Fruit fly (Drosophila melanogaster) whole organism, wandering third instar larva: ENCODE measurements around the gene spoon.

Source experiments
- CG32264 ChIP-seq: fragments of 200-800 bp; sonication (Bioruptor generic); optimal IDR thresholded peaks from 2 replicates; lab custom pipeline; 2016; ENCODE audit warnings: missing biosample characterization, missing genetic modification characterization
- CG9705 ChIP-seq: fragments of 200-800 bp; sonication (Bioruptor generic); optimal IDR thresholded peaks from 2 replicates; lab custom pipeline; 2018; ENCODE audit warnings: missing biosample characterization, mild to moderate bottlenecking, missing genetic modification characterization
- Dif ChIP-seq: fragments of 200-275, 200-300 bp; sonication (Bioruptor generic); optimal IDR thresholded peaks from 2 replicates; lab custom pipeline; 2018; ENCODE audit warnings: missing biosample characterization, missing genetic modification characterization; ENCODE audit not compliant: partially characterized antibody
- GATAd ChIP-seq: sonication (Bioruptor generic); optimal IDR thresholded peaks from 2 replicates; lab custom pipeline; 2016; ENCODE audit warnings: missing biosample characterization, missing genetic modification characterization
- HLH106 ChIP-seq: fragments of 200-800 bp; optimal IDR thresholded peaks from 3 replicates; lab custom pipeline; 2019; ENCODE audit warnings: missing biosample characterization, mild to moderate bottlenecking, missing genetic modification characterization, moderate library complexity
- Hnf4 ChIP-seq: fragments of 200-800 bp; sonication (Bioruptor generic); optimal IDR thresholded peaks from 2 replicates; lab custom pipeline; 2016; ENCODE audit warnings: missing biosample characterization, mild to moderate bottlenecking, missing genetic modification characterization
- Hr78 ChIP-seq: fragments of >200 bp; optimal IDR thresholded peaks from 2 replicates; lab custom pipeline; 2017; ENCODE audit warnings: missing biosample characterization, missing genetic modification characterization
- Hr83 ChIP-seq: fragments of 200-300 bp; sonication (Bioruptor generic); optimal IDR thresholded peaks from 2 replicates; lab custom pipeline; 2016; ENCODE audit warnings: missing biosample characterization, mild to moderate bottlenecking, missing genetic modification characterization, moderate library complexity; ENCODE audit not compliant: poor library complexity, severe bottlenecking
- Jra ChIP-seq: sonication (Bioruptor generic); optimal IDR thresholded peaks from 2 replicates; lab custom pipeline; 2016; ENCODE audit warnings: missing biosample characterization, missing genetic modification characterization
- Mio ChIP-seq: sonication (Bioruptor generic); optimal IDR thresholded peaks from 2 replicates; lab custom pipeline; 2016; ENCODE audit warnings: missing biosample characterization, missing genetic modification characterization
- Myc ChIP-seq: fragments of >200 bp; optimal IDR thresholded peaks from 2 replicates; lab custom pipeline; 2017
- N ChIP-seq: fragments of >200 bp; optimal IDR thresholded peaks from 2 replicates; lab custom pipeline; 2018; ENCODE audit warnings: missing biosample characterization, missing external identifiers, missing genetic modification characterization
- Rel ChIP-seq, 2 experiments: fragments of 200-800 bp; sonication (Bioruptor generic) in 1 of 2; optimal IDR thresholded peaks; 2 replicates in 1 of 2; 3 replicates in 1 of 2; lab custom pipeline; 2016 to 2019; ENCODE audit warnings: mild to moderate bottlenecking in 2 of 2, missing biosample characterization in 2 of 2, missing genetic modification characterization in 2 of 2, moderate library complexity in 1 of 2
- br ChIP-seq: fragments of 200-800 bp; sonication (Bioruptor generic); optimal IDR thresholded peaks from 2 replicates; lab custom pipeline; 2016; ENCODE audit warnings: missing biosample characterization, missing genetic modification characterization
- brk ChIP-seq: fragments of 200-800 bp; sonication (Bioruptor generic); optimal IDR thresholded peaks from 2 replicates; lab custom pipeline; 2016; ENCODE audit warnings: missing biosample characterization, mild to moderate bottlenecking, missing genetic modification characterization
- dl ChIP-seq, 2 experiments: fragments of 175-275, 200-275 bp in 1 of 2; fragments of 200-275 bp in 1 of 2; sonication (Bioruptor generic); optimal IDR thresholded peaks; lab custom pipeline; 2018; ENCODE audit warnings: mild to moderate bottlenecking in 2 of 2, missing biosample characterization in 2 of 2, missing genetic modification characterization in 2 of 2, moderate library complexity in 2 of 2; ENCODE audit not compliant: partially characterized antibody in 2 of 2, insufficient read depth in 1 of 2
- dmrt93B ChIP-seq: fragments of 200-800 bp; sonication (Bioruptor generic); optimal IDR thresholded peaks from 2 replicates; lab custom pipeline; 2018; ENCODE audit warnings: missing biosample characterization, mild to moderate bottlenecking, missing genetic modification characterization
- dsf ChIP-seq: sonication (Bioruptor generic); optimal IDR thresholded peaks from 2 replicates; lab custom pipeline; 2016; ENCODE audit warnings: missing biosample characterization, missing genetic modification characterization, borderline replicate concordance
- ey ChIP-seq: fragments of 200-800 bp; sonication (Bioruptor generic); optimal IDR thresholded peaks from 2 replicates; lab custom pipeline; 2016; ENCODE audit warnings: missing biosample characterization, missing genetic modification characterization
- foxo ChIP-seq, 2 experiments: fragments of 200-800 bp; sonication (Bioruptor generic); optimal IDR thresholded peaks; 2 replicates in 1 of 2; 3 replicates in 1 of 2; lab custom pipeline; 2016 to 2017; ENCODE audit warnings: missing biosample characterization in 2 of 2, missing genetic modification characterization in 2 of 2
- h ChIP-seq: fragments of 200-800 bp; sonication (Bioruptor generic); optimal IDR thresholded peaks from 3 replicates; lab custom pipeline; 2016; ENCODE audit warnings: missing biosample characterization, mild to moderate bottlenecking, missing genetic modification characterization
- lola ChIP-seq: fragments of >200 bp; optimal IDR thresholded peaks from 2 replicates; lab custom pipeline; 2017; ENCODE audit warnings: missing biosample characterization, missing genetic modification characterization
- psq ChIP-seq: fragments of 200-800 bp; sonication (Bioruptor generic); optimal IDR thresholded peaks from 3 replicates; lab custom pipeline; 2017; ENCODE audit warnings: missing biosample characterization, mild to moderate bottlenecking, missing genetic modification characterization, moderate library complexity
- rgr ChIP-seq: fragments of 200-800 bp; sonication (Bioruptor generic); optimal IDR thresholded peaks from 3 replicates; lab custom pipeline; 2016; ENCODE audit warnings: missing biosample characterization, mild to moderate bottlenecking, missing genetic modification characterization
- sage ChIP-seq: fragments of 200-800 bp; sonication (Bioruptor generic); optimal IDR thresholded peaks from 2 replicates; lab custom pipeline; 2016; ENCODE audit warnings: missing biosample characterization, mild to moderate bottlenecking, missing genetic modification characterization
- sv ChIP-seq: fragments of 200-800 bp; sonication (Bioruptor generic); optimal IDR thresholded peaks from 3 replicates; lab custom pipeline; 2016; ENCODE audit warnings: missing biosample characterization, missing genetic modification characterization
- tai ChIP-seq: sonication (Bioruptor generic); optimal IDR thresholded peaks from 2 replicates; lab custom pipeline; 2016; ENCODE audit warnings: missing biosample characterization, missing genetic modification characterization
- usp ChIP-seq: fragments of >200 bp; optimal IDR thresholded peaks from 2 replicates; lab custom pipeline; 2017; ENCODE audit warnings: missing biosample characterization, missing genetic modification characterization

spoon gene

dm6 chrX:5419045-5419901 is 1.4 kb downstream of the spoon start (continued):
- no peak for TF ChIP-seq Rel (GFP tag; optimal IDR thresholded peaks at IDR 0.05; lab: Kevin White, UChicago)
- peak; percentile 88 for TF ChIP-seq Rel (tag; optimal IDR thresholded peaks at IDR 0.05; lab: Kevin White, UChicago)

- TF ChIP-seq CG9705 (no peak), Rel (GFP tag; optimal IDR thresholded peaks at IDR 0.05; lab: Kevin White, UChicago) (no peak), Rel (tag; optimal IDR thresholded peaks at IDR 0.05; lab: Kevin White, UChicago) (no peak), brk (GFP tag; lab: Kevin White, UChicago) (no peak), foxo (GFP tag; optimal IDR thresholded peaks at IDR 0.05; lab: Kevin White, UChicago) (no peak), dmrt93B (GFP tag; lab: Kevin White, UChicago) (no peak), Mio (GFP tag; lab: Kevin White, UChicago) (no peak), lola (GFP tag; lab: Kevin White, UChicago) (no peak), psq (GFP tag; lab: Kevin White, UChicago) (no peak), CG32264 (GFP tag; lab: Kevin White, UChicago) (no peak), Dif (GFP tag; lab: Kevin White, UChicago) (no peak), br (no peak)
- TF ChIP-seq, all 38 proteins: peak for 0
These were observed 2.1 kb downstream of the spoon start for dm6 chrX:5418555-5419044.

dm6 chrX:5417836-5418554 is 2.7 kb downstream of the spoon start:
- TF ChIP-seq psq (GFP tag; lab: Kevin White, UChicago): peak; percentile 40
- no peak for TF ChIP-seq rgr (GFP tag; lab: Kevin White, UChicago)
- no peak for TF ChIP-seq usp (GFP tag; lab: Kevin White, UChicago)
- TF ChIP-seq br: no peak
- TF ChIP-seq sv (GFP tag; lab: Kevin White, UChicago): no peak
- TF ChIP-seq tai: no peak
- peak; percentile 78 for TF ChIP-seq Dif (GFP tag; lab: Kevin White, UChicago)
- no peak for TF ChIP-seq sage (GFP tag; lab: Kevin White, UChicago)
- TF ChIP-seq Hr78 (GFP tag; lab: Kevin White, UChicago): no peak
- no peak for TF ChIP-seq Rel (GFP tag; optimal IDR thresholded peaks at IDR 0.05; lab: Kevin White, UChicago)
- peak; percentile 14 for TF ChIP-seq Rel (tag; optimal IDR thresholded peaks at IDR 0.05; lab: Kevin White, UChicago)
- TF ChIP-seq dl (GFP tag; optimal IDR thresholded peaks at IDR 0.05; lab: Kevin White, UChicago; ENCODE audit: insufficient read depth in 1 of 2, partially characterized antibody in 2 of 2): peak; percentile 10 to 49

dm6 chrX:5410749-5411148 is 9.9 kb downstream of the spoon start, which contains the start of gene NAAT1:
Gene NAAT1, minus strand, starts transcription at chrX:5410849.
- TF ChIP-seq Dif (GFP tag; lab: Kevin White, UChicago): no peak
- TF ChIP-seq psq (GFP tag; lab: Kevin White, UChicago): no peak
- TF ChIP-seq GATAd (GFP tag; lab: Kevin White, UChicago): no peak
- TF ChIP-seq sv (GFP tag; lab: Kevin White, UChicago): no peak
- TF ChIP-seq usp (GFP tag; lab: Kevin White, UChicago): no peak
- TF ChIP-seq ey: no peak
- TF ChIP-seq Hnf4 (GFP tag; lab: Kevin White, UChicago): no peak
- TF ChIP-seq dmrt93B (GFP tag; lab: Kevin White, UChicago): no peak
- TF ChIP-seq br: no peak
- TF ChIP-seq Jra (GFP tag; lab: Kevin White, UChicago): no peak
- TF ChIP-seq Hr83 (GFP tag; lab: Kevin White, UChicago): no peak
- TF ChIP-seq CG32264 (GFP tag; lab: Kevin White, UChicago): no peak
- no peak for TF ChIP-seq lola (GFP tag; lab: Kevin White, UChicago)
- TF ChIP-seq dsf: no peak

dm6 chrX:5408869-5409268 is 11.8 kb downstream of the spoon start:
- no peak for TF ChIP-seq brk (GFP tag; lab: Kevin White, UChicago)
- TF ChIP-seq Hr83 (GFP tag; lab: Kevin White, UChicago): no peak
- peak; percentile 14 for TF ChIP-seq rgr (GFP tag; lab: Kevin White, UChicago)
- no peak for TF ChIP-seq Myc (lab: Kevin White, UChicago)
- peak; percentile 18 for TF ChIP-seq h (GFP tag; lab: Kevin White, UChicago)
- TF ChIP-seq lola (GFP tag; lab: Kevin White, UChicago): no peak
- no peak for TF ChIP-seq N (GFP tag; lab: Kevin White, UChicago)
- TF ChIP-seq HLH106: no peak
- TF ChIP-seq, all 38 proteins: peak for 2
